Worm (Caenorhabditis elegans) whole organism, dauer: Measurements from ENCODE around the gene Y37A1B.4.

Experiments used
- unc-62 ChIP-seq: sonication (generic microtip); optimal IDR thresholded peaks from 2 replicates; lab custom pipeline; 2017; ENCODE audit warnings: missing biosample characterization, missing genetic modification reagents, missing genetic modification characterization

The Y37A1B.4 gene

DNA sequence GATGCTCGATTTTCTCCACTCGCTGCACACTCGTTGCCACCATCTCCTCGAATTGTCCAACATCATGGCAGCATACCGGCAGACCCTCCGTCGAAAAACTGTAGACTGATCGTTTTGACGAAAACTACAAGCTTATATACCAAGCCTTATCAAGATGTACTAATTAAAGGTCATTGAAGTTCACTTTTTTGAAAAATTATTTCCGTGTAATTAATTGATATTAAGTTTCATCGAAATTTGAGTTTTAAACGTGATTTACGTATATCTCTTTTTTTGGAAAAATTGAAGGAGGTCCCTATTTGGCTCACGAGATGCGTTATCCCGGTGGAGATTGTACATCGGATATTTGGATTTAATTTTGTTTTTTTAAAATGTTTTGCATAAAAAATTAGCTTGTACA lies at the start of gene Y37A1B.4:
Y37A1B.4 (minus strand) TSS at position 101 of the 400 bp plus-strand sequence.
- no peak for TF ChIP-seq unc-62 (GFP tag; lab: Kevin White, UChicago)

- TF ChIP-seq unc-62 (GFP tag; lab: Kevin White, UChicago): no peak
Measured at ce11 chrIV:14107647-14108046, 47.1 kb upstream of the Y37A1B.4 start.

ce11 chrIV:14106274-14106673 lies 45.8 kb upstream of the Y37A1B.4 start, which contains the start of gene ins-34:
Gene ins-34, plus strand, starts transcription at chrIV:14106574.
- no peak for TF ChIP-seq unc-62 (GFP tag; lab: Kevin White, UChicago)

DNA sequence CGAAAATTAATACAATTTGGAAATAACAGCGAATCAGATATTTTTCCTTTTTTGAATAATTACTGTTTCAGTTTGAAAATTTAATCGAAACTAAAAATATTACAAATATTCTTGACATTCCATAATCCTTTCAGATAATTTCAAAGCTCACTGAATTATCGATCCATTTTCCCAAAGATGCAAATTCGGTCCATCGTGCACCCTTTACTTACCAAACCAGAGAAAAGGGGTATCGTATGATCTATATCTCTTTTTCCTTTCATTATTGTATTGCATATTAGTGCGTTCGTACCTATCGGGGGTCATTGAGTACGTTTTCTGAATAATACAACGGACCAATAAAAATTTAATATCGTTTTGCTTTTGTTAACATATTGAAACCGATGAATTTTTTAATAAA lies 44.2 kb upstream of the Y37A1B.4 start:
- no peak for TF ChIP-seq unc-62 (GFP tag; lab: Kevin White, UChicago)

- no peak for TF ChIP-seq unc-62 (GFP tag; lab: Kevin White, UChicago)
Measured at ce11 chrIV:14103054-14103453, 42.5 kb upstream of the Y37A1B.4 start, which contains the start of gene F52B11.5. Gene F52B11.5, minus strand, starts transcription at chrIV:14103231.

DNA sequence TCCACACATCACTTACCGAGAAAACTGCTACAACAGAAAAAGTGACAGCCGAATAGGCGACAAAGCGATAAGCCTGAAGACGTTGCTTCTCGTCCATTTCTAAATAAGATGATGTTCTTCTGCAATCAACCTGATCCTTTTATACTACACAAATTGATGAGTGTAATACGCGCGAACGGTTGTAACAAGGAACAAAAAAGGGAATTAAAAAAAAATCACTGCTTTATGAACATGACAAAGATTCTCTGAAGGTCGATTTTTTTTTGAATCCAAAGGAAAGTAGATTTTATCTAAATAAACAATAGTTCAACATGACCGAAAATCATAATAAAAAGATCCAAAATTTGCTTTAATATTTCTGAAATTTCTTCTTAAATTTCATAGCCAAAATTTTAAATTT lies 38.7 kb upstream of the Y37A1B.4 start, which contains the start of gene col-133:
col-133 (minus strand) TSS at position 101 of the 400 bp plus-strand sequence.
- no peak for TF ChIP-seq unc-62 (GFP tag; lab: Kevin White, UChicago)

DNA sequence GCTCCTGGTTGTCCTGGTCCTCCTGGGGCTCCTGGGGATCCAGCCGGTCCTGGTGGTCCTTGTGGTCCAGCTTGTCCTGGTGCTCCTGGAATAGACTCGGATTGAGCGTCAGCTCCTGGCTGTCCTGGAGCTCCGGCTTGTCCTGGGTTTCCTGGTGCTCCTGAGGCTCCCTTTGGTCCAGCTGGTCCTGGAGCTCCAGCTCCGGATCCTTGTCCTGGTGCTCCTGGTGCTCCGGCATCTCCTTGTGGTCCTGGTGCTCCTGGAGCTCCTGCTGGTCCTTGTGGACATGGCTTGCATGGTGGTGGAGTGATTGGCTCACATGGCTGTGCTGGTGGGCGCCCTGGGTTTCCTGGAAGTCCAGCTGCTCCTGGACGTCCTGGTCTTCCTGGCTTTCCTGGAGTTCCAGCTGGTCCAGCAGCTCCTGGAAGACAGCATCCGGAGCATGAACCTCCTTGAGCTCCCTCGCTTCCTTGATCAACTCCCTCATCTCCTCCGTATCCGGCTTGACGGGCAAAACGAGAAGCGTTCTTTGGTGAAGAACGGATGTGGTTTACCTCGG lies 38.1 kb upstream of the Y37A1B.4 start:
- TF ChIP-seq unc-62 (GFP tag; lab: Kevin White, UChicago): no peak

DNA sequence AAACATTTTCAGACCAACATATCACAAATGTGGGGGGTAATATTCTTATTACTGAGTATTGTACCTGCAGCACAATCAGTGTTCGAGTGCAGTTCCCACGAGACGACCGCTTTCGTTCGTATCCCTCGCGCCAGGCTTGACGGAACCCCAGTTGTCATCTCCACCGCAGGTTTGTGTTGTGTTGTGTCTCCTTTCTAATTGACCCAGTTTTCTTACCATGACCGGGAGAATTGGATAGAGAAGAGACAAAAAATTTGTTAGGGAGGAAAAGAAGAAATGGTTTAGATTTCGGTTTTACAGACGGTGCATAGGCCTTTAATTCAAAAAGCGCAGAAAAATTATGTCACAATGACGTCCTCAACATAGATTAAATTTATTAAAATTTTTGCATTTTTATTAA lies 30.7 kb upstream of the Y37A1B.4 start, which contains the start of gene noah-2:
noah-2 (plus strand) TSS at position 13 of the 400 bp plus-strand sequence.
- TF ChIP-seq unc-62 (GFP tag; lab: Kevin White, UChicago): no peak

ce11 chrIV:14089749-14090148 lies 29.2 kb upstream of the Y37A1B.4 start:
- no peak for TF ChIP-seq unc-62 (GFP tag; lab: Kevin White, UChicago)

ce11 chrIV:14086395-14086794 lies 25.9 kb upstream of the Y37A1B.4 start:
- no peak for TF ChIP-seq unc-62 (GFP tag; lab: Kevin White, UChicago)

- no peak for TF ChIP-seq unc-62 (GFP tag; lab: Kevin White, UChicago)
Measured at ce11 chrIV:14083505-14083904, 23.0 kb upstream of the Y37A1B.4 start, which contains the start of gene F52B11.2. Gene F52B11.2, plus strand, starts transcription at chrIV:14083568.

- no peak for TF ChIP-seq unc-62 (GFP tag; lab: Kevin White, UChicago)
Measured at ce11 chrIV:14082956-14083355, 22.4 kb upstream of the Y37A1B.4 start.

- TF ChIP-seq unc-62 (GFP tag; lab: Kevin White, UChicago): no peak
Measured at ce11 chrIV:14077135-14077534, 16.6 kb upstream of the Y37A1B.4 start, which contains the start of gene cfp-1. Gene cfp-1, plus strand, starts transcription at chrIV:14077435.

DNA sequence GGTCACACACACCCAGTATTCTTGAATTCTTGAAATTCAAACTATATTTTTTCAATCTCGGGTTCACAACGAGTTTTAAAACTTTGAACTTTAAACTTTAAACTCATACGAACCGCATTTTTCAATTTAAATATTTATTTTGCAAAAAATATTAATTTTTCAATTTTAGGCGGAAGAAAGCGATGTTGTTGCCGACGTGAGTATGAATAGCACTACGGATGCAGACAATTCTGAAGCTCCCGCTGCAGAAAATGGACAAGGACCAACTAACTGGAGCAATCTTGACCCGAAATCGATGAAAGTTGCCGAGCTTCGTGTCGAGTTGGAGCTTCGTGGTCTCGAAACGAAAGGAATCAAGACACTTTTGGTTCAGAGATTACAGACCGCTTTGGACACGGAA lies 13.9 kb upstream of the Y37A1B.4 start:
- TF ChIP-seq unc-62 (GFP tag; lab: Kevin White, UChicago): no peak

DNA sequence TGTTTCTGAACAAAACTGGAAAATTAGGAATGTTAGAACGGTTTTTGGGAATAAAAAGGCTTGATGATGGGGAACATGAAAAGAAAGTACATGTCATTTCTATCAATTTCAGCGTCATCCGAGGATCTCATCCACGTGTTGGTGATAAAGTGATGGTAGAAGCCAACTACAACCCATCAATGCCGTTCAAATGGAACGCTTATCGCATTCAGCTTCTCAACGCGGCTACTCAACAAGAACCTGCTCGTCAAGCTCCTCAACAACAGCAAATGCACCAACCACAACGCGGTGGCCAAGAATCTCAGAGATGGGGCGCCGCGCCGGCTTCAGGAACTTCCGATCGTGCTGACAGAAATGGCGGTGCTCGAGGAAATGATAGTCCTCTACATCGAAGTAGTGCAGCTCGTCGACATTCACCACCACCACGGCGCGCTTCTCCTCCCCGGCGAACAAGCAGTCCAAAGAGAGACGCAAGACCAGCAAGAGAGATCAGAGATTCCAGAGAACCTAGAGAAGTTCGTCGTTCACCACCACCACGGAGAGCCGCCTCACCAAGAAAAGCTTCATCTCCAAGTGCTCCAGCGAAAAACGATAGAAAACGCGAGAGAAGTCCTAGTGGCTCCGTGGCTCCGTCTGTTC lies 11.6 kb upstream of the Y37A1B.4 start:
- TF ChIP-seq unc-62 (GFP tag; lab: Kevin White, UChicago): no peak

DNA sequence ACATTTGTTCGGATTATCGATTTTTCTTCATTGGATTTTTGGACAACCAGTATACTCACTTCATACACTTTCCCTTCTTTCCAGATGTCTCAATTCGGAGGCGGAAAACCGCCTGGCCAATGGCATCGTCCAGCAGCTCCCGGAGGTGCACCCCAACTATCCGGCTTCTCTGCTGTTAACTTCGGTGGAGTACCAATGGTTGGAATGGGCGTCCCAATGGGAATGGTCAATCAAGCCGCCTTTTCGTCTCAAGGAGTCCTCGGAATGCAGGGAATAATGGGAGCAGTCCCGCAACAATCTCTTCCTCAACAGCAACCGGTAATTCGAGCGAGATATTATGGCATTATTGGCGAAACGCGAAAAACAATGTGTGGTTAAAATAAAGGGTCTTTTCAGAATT lies 11.0 kb upstream of the Y37A1B.4 start, which contains the start of gene ccar-1:
ccar-1 (plus strand) TSS at position 83 of the 400 bp plus-strand sequence.
- TF ChIP-seq unc-62 (GFP tag; lab: Kevin White, UChicago): no peak

DNA sequence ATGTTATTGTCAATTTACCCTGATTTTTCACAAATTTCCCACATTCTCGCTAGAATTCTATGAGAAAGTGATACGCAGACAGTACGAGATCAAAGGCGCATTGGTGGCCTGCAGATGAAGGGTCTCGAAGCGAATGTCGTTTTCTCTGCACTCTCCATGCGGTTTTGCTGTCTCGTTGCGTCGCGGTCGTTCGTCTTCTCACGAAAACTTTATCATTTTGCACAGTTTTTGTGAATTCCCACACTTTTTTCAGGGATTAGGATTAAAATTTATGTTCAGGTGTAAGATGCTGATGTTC lies 10.4 kb upstream of the Y37A1B.4 start:
- TF ChIP-seq unc-62 (GFP tag; lab: Kevin White, UChicago): no peak
